Fruit fly (Drosophila melanogaster): ENCODE results near the gene CenG1A.

CenG1A gene

dm6 chr2L:13892826-13893225 is 57.5 kb downstream of the CenG1A start:
- TF ChIP-seq Max (GFP tag; optimal IDR thresholded peaks at IDR 0.05) (no peak), ewg (GFP tag; optimal IDR thresholded peaks at IDR 0.05) (no peak), lov (optimal IDR thresholded peaks at IDR 0.05) (peak; percentile 84), lov (GFP tag; IDR thresholded peaks at IDR 0.05) (no peak), CG1602 (GFP tag; optimal IDR thresholded peaks at IDR 0.05) (no peak), Hr78 (GFP tag; optimal IDR thresholded peaks at IDR 0.05) (no peak), CG31365 (tag; optimal IDR thresholded peaks at IDR 0.05) (no peak), Hr3 (GFP tag; optimal IDR thresholded peaks at IDR 0.05) (no peak), Opbp (GFP tag; IDR thresholded peaks at IDR 0.05; ENCODE audit: partially characterized antibody) (peak; percentile 34; the same call in 1 of the 3 replicates), wek (GFP tag; optimal IDR thresholded peaks at IDR 0.05) (no peak), Gsc (GFP tag; IDR thresholded peaks at IDR 0.05) (no peak), CG9437 (GFP tag; optimal IDR thresholded peaks at IDR 0.05) (no peak), CG8359 (GFP tag; optimal IDR thresholded peaks at IDR 0.05; ENCODE audit: borderline replicate concordance) (no peak), sqz (GFP tag; optimal IDR thresholded peaks at IDR 0.05) (no peak), gce (GFP tag; IDR thresholded peaks at IDR 0.05) (no peak), cad (GFP tag; optimal IDR thresholded peaks at IDR 0.05) (peak; percentile 93), stwl (tag; optimal IDR thresholded peaks at IDR 0.05) (peak; percentile 27), Pdp1 (GFP tag; optimal IDR thresholded peaks at IDR 0.05) (peak in 1 of 2 experiments; percentile 78), da (GFP tag; optimal IDR thresholded peaks at IDR 0.05) (no peak), slp2 (GFP tag; optimal IDR thresholded peaks at IDR 0.05) (no peak), nom (GFP tag; optimal IDR thresholded peaks at IDR 0.05) (no peak), Drgx (GFP tag; IDR thresholded peaks at IDR 0.05) (no peak), Hmx (GFP tag; optimal IDR thresholded peaks at IDR 0.05) (no peak), HLH4C (GFP tag; IDR thresholded peaks at IDR 0.05; ENCODE audit: partially characterized antibody) (0 out of 3 replicates have a peak, but pooled peaks have one; percentile 11), Oaz (GFP tag; IDR thresholded peaks at IDR 0.05) (no peak), zfh2 (GFP tag; optimal IDR thresholded peaks at IDR 0.05) (no peak), E2f2 (GFP tag; IDR thresholded peaks at IDR 0.05) (no peak), Bgb (GFP tag; IDR thresholded peaks at IDR 0.05; ENCODE audit: partially characterized antibody) (no peak), zfh1 (GFP tag; IDR thresholded peaks at IDR 0.05) (no peak), CG18011 (GFP tag; optimal IDR thresholded peaks at IDR 0.05) (no peak), Hsf (GFP tag; optimal IDR thresholded peaks at IDR 0.05) (no peak), CG15073 (GFP tag; optimal IDR thresholded peaks at IDR 0.05) (no peak), chn (GFP tag; optimal IDR thresholded peaks at IDR 0.05) (no peak), CG6654 (GFP tag; optimal IDR thresholded peaks at IDR 0.05) (peak; percentile 99), Doc3 (GFP tag; IDR thresholded peaks at IDR 0.05; ENCODE audit: partially characterized antibody) (no peak), scrt (GFP tag; optimal IDR thresholded peaks at IDR 0.05) (no peak), CG7786 (GFP tag; optimal IDR thresholded peaks at IDR 0.05) (no peak), knrl (GFP tag; IDR thresholded peaks at IDR 0.05; ENCODE audit: partially characterized antibody) (0 out of 3 replicates have a peak, but pooled peaks have one; percentile 22), CG12744 (GFP tag; optimal IDR thresholded peaks at IDR 0.05) (no peak), dm (GFP tag; optimal IDR thresholded peaks at IDR 0.05) (peak; percentile 2), CG30020 (tag; optimal IDR thresholded peaks at IDR 0.05) (no peak), tin (GFP tag; optimal IDR thresholded peaks at IDR 0.05) (no peak), HLH3B (GFP tag; IDR thresholded peaks at IDR 0.05) (no peak), unpg (GFP tag; optimal IDR thresholded peaks at IDR 0.05) (no peak), caup (GFP tag; optimal IDR thresholded peaks at IDR 0.05; ENCODE audit: severe bottlenecking) (no peak), CG7963 (GFP tag; IDR thresholded peaks at IDR 0.05; ENCODE audit: partially characterized antibody) (0 out of 3 replicates have a peak, but pooled peaks have one; percentile 43), grau (tag; optimal IDR thresholded peaks at IDR 0.05) (peak; percentile 20), NC2β (GFP tag; optimal IDR thresholded peaks at IDR 0.05) (no peak), CG7745 (tag; optimal IDR thresholded peaks at IDR 0.05) (no peak), exex (tag; optimal IDR thresholded peaks at IDR 0.05) (no peak)

Measured in whole organism, embryonic.